Worm (Caenorhabditis elegans) whole organism, young adult: ENCODE measurements around the gene Y57G11C.28.
A peak's percentile ranks its signal among the peaks of the same experiment; 100 is the strongest.

Experiments used
- F10E7.11 ChIP-seq: sonication (generic microtip); optimal IDR thresholded peaks from 2 replicates; lab custom pipeline; 2017; ENCODE audit warnings: mild to moderate bottlenecking, missing genetic modification characterization, moderate library complexity, missing compliant biosample characterization
- F23B12.7 ChIP-seq: sonication (generic microtip); optimal IDR thresholded peaks from 2 replicates; lab custom pipeline; 2017; ENCODE audit warnings: missing genetic modification characterization, mild to moderate bottlenecking, missing compliant biosample characterization, antibody characterized with exemption, moderate library complexity; ENCODE audit not compliant: insufficient read depth
- F33H1.4 ChIP-seq: fragments of 200-800 bp; sonication (Bioruptor generic); IDR thresholded peaks from 2 replicates; pipeline ENCODE4 v1.3.6; 2022; ENCODE audit warnings: missing genetic modification reagents, missing genetic modification characterization, missing compliant biosample characterization
- F49E8.2 ChIP-seq: sonication (generic microtip); optimal IDR thresholded peaks from 3 replicates; lab custom pipeline; 2017; ENCODE audit warnings: missing genetic modification characterization, mild to moderate bottlenecking, missing compliant biosample characterization, antibody characterized with exemption, moderate library complexity; ENCODE audit not compliant: insufficient read depth
- Y53F4B.3 ChIP-seq: fragments of 200-800 bp; sonication (Bioruptor generic); IDR thresholded peaks from 2 replicates; pipeline ENCODE4 v1.3.6; 2022; ENCODE audit warnings: missing genetic modification reagents, missing genetic modification characterization, missing compliant biosample characterization
- ZK185.1 ChIP-seq: sonication (generic microtip); optimal IDR thresholded peaks from 2 replicates; lab custom pipeline; 2016; ENCODE audit warnings: mild to moderate bottlenecking, missing genetic modification characterization, missing compliant biosample characterization; ENCODE audit not compliant: poor library complexity, severe bottlenecking
- ama-1 ChIP-seq, 3 experiments: fragments of 150-350 bp in 1 of 3; sonication (generic microtip) in 2 of 3; optimal IDR thresholded peaks; 2 replicates each; lab custom pipeline; 2014 to 2018; ENCODE audit warnings: missing biosample characterization in 2 of 3, missing genetic modification characterization in 2 of 3, missing genetic modification reagents in 2 of 3
- aptf-2 ChIP-seq: fragments of 200-800 bp; sonication (Bioruptor generic); conservative IDR thresholded peaks from 2 replicates; pipeline ENCODE4 v1.3.6; 2022; ENCODE audit warnings: missing genetic modification reagents, missing genetic modification characterization, missing compliant biosample characterization
- aptf-3 ChIP-seq: fragments of 200-800 bp; sonication (Bioruptor generic); IDR thresholded peaks from 2 replicates; pipeline ENCODE4 v1.3.6; 2022; ENCODE audit warnings: missing genetic modification characterization, missing compliant biosample characterization
- athp-1 ChIP-seq: sonication (generic microtip); optimal IDR thresholded peaks from 2 replicates; lab custom pipeline; 2017; ENCODE audit warnings: mild to moderate bottlenecking, missing genetic modification characterization, missing compliant biosample characterization
- attf-6 ChIP-seq: fragments of 200-800 bp; sonication (Bioruptor generic); IDR thresholded peaks from 2 replicates; pipeline ENCODE4 v1.3.6; 2022; ENCODE audit warnings: missing genetic modification reagents, missing genetic modification characterization, missing compliant biosample characterization
- ccch-3 ChIP-seq: fragments of 200-800 bp; sonication (Bioruptor generic); optimal IDR thresholded peaks from 2 replicates; lab custom pipeline; 2018; ENCODE audit warnings: mild to moderate bottlenecking, missing genetic modification characterization, missing compliant biosample characterization
- ceh-27 ChIP-seq: fragments of 200-800 bp; sonication (Bioruptor generic); optimal IDR thresholded peaks from 2 replicates; lab custom pipeline; 2018; ENCODE audit warnings: mild to moderate bottlenecking, missing genetic modification characterization, moderate library complexity, missing compliant biosample characterization
- chd-7 ChIP-seq: sonication (generic microtip); optimal IDR thresholded peaks from 2 replicates; lab custom pipeline; 2016; ENCODE audit warnings: mild to moderate bottlenecking, missing genetic modification characterization, moderate library complexity, missing compliant biosample characterization
- die-1 ChIP-seq: sonication (generic microtip); optimal IDR thresholded peaks from 2 replicates; lab custom pipeline; 2016; ENCODE audit warnings: missing genotype, mild to moderate bottlenecking, missing genetic modification characterization, missing compliant biosample characterization
- efl-1 ChIP-seq: fragments of 150-350 bp; optimal IDR thresholded peaks from 2 replicates; lab custom pipeline; 2014; ENCODE audit warnings: missing biosample characterization, missing genetic modification reagents, missing genetic modification characterization
- egl-18 ChIP-seq: fragments of 200-800 bp; sonication (Bioruptor generic); IDR thresholded peaks from 2 replicates; pipeline ENCODE4 v1.3.6; 2022; ENCODE audit warnings: missing genetic modification reagents, missing genetic modification characterization, missing compliant biosample characterization
- gei-17 ChIP-seq: fragments of 200-800 bp; sonication (Bioruptor generic); optimal IDR thresholded peaks from 2 replicates; lab custom pipeline; 2018; ENCODE audit warnings: mild to moderate bottlenecking, missing genetic modification characterization, missing compliant biosample characterization
- him-1 ChIP-seq: sonication (generic microtip); optimal IDR thresholded peaks from 2 replicates; lab custom pipeline; 2016; ENCODE audit warnings: missing genotype, missing genetic modification reagents, missing genetic modification characterization, missing compliant biosample characterization
- hmg-1.2 ChIP-seq: fragments of 200-800 bp; sonication (Bioruptor generic); IDR thresholded peaks from 2 replicates; pipeline ENCODE4 v1.3.6; 2022; ENCODE audit warnings: missing genetic modification reagents, missing genetic modification characterization, missing compliant biosample characterization
- hrde-1 ChIP-seq: sonication (generic microtip); optimal IDR thresholded peaks from 2 replicates; lab custom pipeline; 2016; ENCODE audit warnings: missing genetic modification characterization, mild to moderate bottlenecking, missing compliant biosample characterization, moderate library complexity, missing genotype, missing genetic modification reagents, borderline replicate concordance
- hsf-1 ChIP-seq: fragments of 200-800 bp; sonication (Bioruptor generic); IDR thresholded peaks from 2 replicates; pipeline ENCODE4 v1.3.6; 2022; ENCODE audit warnings: missing genetic modification reagents, missing genetic modification characterization, missing compliant biosample characterization
- let-526 ChIP-seq: fragments of 200-800 bp; sonication (Bioruptor generic); IDR thresholded peaks from 2 replicates; pipeline ENCODE4 v1.3.6; 2022; ENCODE audit warnings: missing genetic modification reagents, missing genetic modification characterization, missing compliant biosample characterization
- let-607 ChIP-seq, 2 experiments: fragments of 200-800 bp in 1 of 2; sonication (Bioruptor generic) in 1 of 2; sonication (generic microtip) in 1 of 2; optimal IDR thresholded peaks; 2 replicates each; lab custom pipeline; 2016 to 2018; ENCODE audit warnings: mild to moderate bottlenecking in 2 of 2, missing compliant biosample characterization in 2 of 2, missing genetic modification characterization in 2 of 2, moderate library complexity in 2 of 2, missing genotype in 1 of 2
- lin-35 ChIP-seq, 3 experiments: fragments of 150-350 bp in 2 of 3; sonication (generic microtip) in 1 of 3; optimal IDR thresholded peaks; 2 replicates each; lab custom pipeline; 2014 to 2018; ENCODE audit warnings: missing biosample characterization in 3 of 3, missing genetic modification characterization in 3 of 3, missing genetic modification reagents in 3 of 3
- lin-54 ChIP-seq: fragments of 200-800 bp; sonication (Bioruptor generic); optimal IDR thresholded peaks from 2 replicates; lab custom pipeline; 2018; ENCODE audit warnings: mild to moderate bottlenecking, missing genetic modification characterization, missing compliant biosample characterization
- madf-6 ChIP-seq: fragments of 200-800 bp; sonication (Bioruptor generic); IDR thresholded peaks from 2 replicates; pipeline ENCODE4 v1.3.6; 2022; ENCODE audit warnings: missing genetic modification reagents, missing genetic modification characterization, missing compliant biosample characterization
- mcd-1 ChIP-seq: fragments of 200-800 bp; sonication (Bioruptor generic); IDR thresholded peaks from 2 replicates; pipeline ENCODE4 v1.3.6; 2022; ENCODE audit warnings: missing genetic modification reagents, missing genetic modification characterization, missing compliant biosample characterization
- rec-8 ChIP-seq, 2 experiments: sonication (generic microtip); optimal IDR thresholded peaks; 2 replicates each; lab custom pipeline; 2016; ENCODE audit warnings: mild to moderate bottlenecking in 2 of 2, missing genetic modification characterization in 2 of 2, missing genetic modification reagents in 2 of 2, missing genotype in 2 of 2, missing biosample characterization in 1 of 2, missing compliant biosample characterization in 1 of 2, moderate library complexity in 1 of 2
- sea-2 ChIP-seq: fragments of 200-800 bp; sonication (Bioruptor generic); IDR thresholded peaks from 2 replicates; pipeline ENCODE4 v1.3.6; 2022; ENCODE audit warnings: missing genetic modification characterization, missing compliant biosample characterization
- snpc-3.4 ChIP-seq: sonication (generic microtip); optimal IDR thresholded peaks from 2 replicates; lab custom pipeline; 2017; ENCODE audit warnings: missing genetic modification characterization, mild to moderate bottlenecking, missing compliant biosample characterization, antibody characterized with exemption, moderate library complexity, missing genotype, missing genetic modification reagents
- snpc-4 ChIP-seq, 5 experiments: fragments of 150-350 bp in 1 of 5; sonication (generic microtip) in 4 of 5; optimal IDR thresholded peaks; 2 replicates each; lab custom pipeline; 2014 to 2018; ENCODE audit warnings: missing genetic modification characterization in 5 of 5, missing biosample characterization in 3 of 5, antibody characterized with exemption in 2 of 5, mild to moderate bottlenecking in 2 of 5, missing compliant biosample characterization in 2 of 5, missing genotype in 2 of 5, moderate library complexity in 2 of 5, missing genetic modification reagents in 1 of 5
- tbp1 ChIP-seq: fragments of 200-800 bp; sonication (Bioruptor generic); optimal IDR thresholded peaks from 2 replicates; lab custom pipeline; 2018; ENCODE audit warnings: mild to moderate bottlenecking, missing genetic modification characterization, missing compliant biosample characterization
- zfh-2 ChIP-seq: fragments of 200-800 bp; sonication (Bioruptor generic); conservative IDR thresholded peaks from 2 replicates; pipeline ENCODE4 v1.3.6; 2022; ENCODE audit warnings: missing genetic modification reagents, missing genetic modification characterization, missing compliant biosample characterization
- ztf-3 ChIP-seq: fragments of 200-800 bp; sonication (Bioruptor generic); optimal IDR thresholded peaks from 2 replicates; lab custom pipeline; 2018; ENCODE audit warnings: mild to moderate bottlenecking, missing genetic modification characterization, missing compliant biosample characterization

Y57G11C.28 gene

DNA sequence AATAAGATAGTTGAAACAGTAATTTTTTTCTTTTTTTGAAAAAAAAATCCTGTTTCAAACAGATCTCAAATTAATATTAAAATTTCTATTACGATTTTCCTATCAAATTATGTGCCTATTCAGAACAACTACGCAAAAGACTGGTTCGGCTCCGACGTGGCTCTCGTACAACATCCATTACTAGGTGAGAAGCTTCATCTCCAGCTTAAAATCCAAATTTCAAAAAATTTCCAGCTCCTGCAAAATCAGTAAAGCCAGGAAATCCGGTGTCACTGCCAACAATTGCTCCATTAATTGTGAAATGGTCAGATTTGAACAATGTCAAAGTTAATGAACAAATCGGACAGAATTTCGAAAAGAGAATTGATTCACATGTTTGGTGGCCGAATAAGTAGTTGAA, 24.3 kb downstream of the Y57G11C.28 start:
- TF ChIP-seq athp-1 (tag; lab: Kevin White, UChicago), result peak; percentile 60
- TF ChIP-seq F33H1.4 (GFP tag; lab: Robert Waterston, UW), result peak; percentile 39
- TF ChIP-seq F49E8.2 (tag; lab: Kevin White, UChicago), result peak; percentile 52
- no peak for TF ChIP-seq F23B12.7 (tag; lab: Kevin White, UChicago)
- TF ChIP-seq lin-54 (GFP tag; lab: Kevin White, UChicago), result no peak
- 0 out of 2 replicates have a peak, but pooled peaks have one; percentile 57 for TF ChIP-seq aptf-3 (GFP tag; lab: Robert Waterston, UW)
- peak; percentile 41 for TF ChIP-seq him-1 (tag; lab: Kevin White, UChicago)
- peak; percentile 22 for TF ChIP-seq snpc-3.4
- TF ChIP-seq ama-1 (optimal IDR thresholded peaks at IDR 0.05; lab: Kevin White, UChicago), result no peak
- TF ChIP-seq ama-1 (GFP tag; optimal IDR thresholded peaks at IDR 0.05; lab: Kevin White, UChicago), result peak in 1 of 2 experiments; percentile 73
- TF ChIP-seq egl-18, result no peak
- TF ChIP-seq gei-17 (GFP tag; lab: Kevin White, UChicago), result no peak
- TF ChIP-seq tbp1 (GFP tag; lab: Kevin White, UChicago), result peak; percentile 45
- no peak for TF ChIP-seq die-1
- TF ChIP-seq rec-8 (tag; optimal IDR thresholded peaks at IDR 0.05; lab: Kevin White, UChicago), result peak in 1 of 2 experiments; percentile 0
- TF ChIP-seq ceh-27 (GFP tag; lab: Kevin White, UChicago), result no peak
- TF ChIP-seq mcd-1, result no peak
- TF ChIP-seq madf-6 (GFP tag; lab: Robert Waterston, UW), result peak; percentile 30; the same call in 1 of the 2 replicates
- TF ChIP-seq Y53F4B.3 (GFP tag; lab: Robert Waterston, UW), result no peak
- TF ChIP-seq F10E7.11 (tag; lab: Kevin White, UChicago), result no peak
- TF ChIP-seq snpc-4 (GFP tag; optimal IDR thresholded peaks at IDR 0.05; lab: Kevin White, UChicago), result peak; percentile 68
- TF ChIP-seq snpc-4 (tag; optimal IDR thresholded peaks at IDR 0.05; lab: Kevin White, UChicago), result peak in 1 of 4 experiments; percentile 93
- TF ChIP-seq chd-7, result no peak
- 0 out of 2 replicates have a peak, but pooled peaks have one; percentile 5 for TF ChIP-seq hmg-1.2 (GFP tag; lab: Robert Waterston, UW)
- peak; percentile 60 for TF ChIP-seq hrde-1
- TF ChIP-seq let-526, result no peak
- no peak for TF ChIP-seq lin-35 (GFP tag; optimal IDR thresholded peaks at IDR 0.05; lab: Kevin White, UChicago)
- no peak for TF ChIP-seq sea-2 (GFP tag; lab: Robert Waterston, UW)
- no peak for TF ChIP-seq let-607 (tag; optimal IDR thresholded peaks at IDR 0.05; lab: Kevin White, UChicago)
- no peak for TF ChIP-seq zfh-2 (GFP tag; lab: Robert Waterston, UW)
- TF ChIP-seq ztf-3, result no peak
- TF ChIP-seq aptf-2, result no peak
- peak; percentile 42; the same call in 1 of the 2 replicates for TF ChIP-seq hsf-1
- peak; percentile 91 for TF ChIP-seq attf-6

DNA sequence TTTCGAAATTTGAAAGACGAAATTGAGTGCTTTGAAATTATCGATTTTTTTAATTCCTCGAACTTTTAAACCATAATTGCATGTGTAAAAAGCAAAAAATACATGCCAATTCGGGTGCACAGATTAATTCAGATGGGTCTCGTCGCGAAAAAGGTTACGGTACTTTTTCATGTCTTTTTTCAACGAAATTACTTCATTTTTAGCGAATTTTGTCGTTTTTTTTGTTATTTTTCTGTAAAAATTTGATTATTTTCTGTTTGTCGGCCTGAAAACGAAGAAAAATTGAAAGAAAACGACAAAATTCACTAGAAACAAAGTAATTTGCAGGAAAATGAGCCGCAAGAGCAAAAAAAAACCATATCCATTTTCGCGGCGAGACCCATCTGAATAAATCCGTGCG, 25.3 kb downstream of the Y57G11C.28 start:
- TF ChIP-seq ZK185.1 (tag; lab: Kevin White, UChicago) (no peak), ccch-3 (GFP tag; lab: Kevin White, UChicago) (no peak), efl-1 (GFP tag; lab: Kevin White, UChicago) (peak; percentile 3), snpc-4 (GFP tag; optimal IDR thresholded peaks at IDR 0.05; lab: Kevin White, UChicago) (peak; percentile 57), snpc-4 (tag; optimal IDR thresholded peaks at IDR 0.05; lab: Kevin White, UChicago) (peak in 1 of 4 experiments; percentile 78), F33H1.4 (GFP tag; lab: Robert Waterston, UW) (peak; percentile 42)
